Worm (Caenorhabditis elegans): Measurements from ENCODE around the gene mtl-2.

The mtl-2 gene

ce11 chrV:13980807-13981206 is 37.7 kb downstream of the mtl-2 start, which contains the start of gene eol-1:
TSS of gene eol-1 (minus strand) at chrV:13980907.
- no peak for TF ChIP-seq T22C8.4 (GFP tag; IDR thresholded peaks at IDR 0.05)
- no peak for TF ChIP-seq tab-1 (GFP tag; IDR thresholded peaks at IDR 0.05)
- TF ChIP-seq flt-1 (GFP tag; IDR thresholded peaks at IDR 0.05) = no peak
- TF ChIP-seq cog-1 (tag; optimal IDR thresholded peaks at IDR 0.05) = no peak
